Worm (Caenorhabditis elegans) whole organism, young adult: Measurements from ENCODE around the gene mel-46.
"Not testable (repeated sequence)": the region's sequence is repeated elsewhere in the genome, so short reads cannot be mapped to it uniquely, and the experiment has no call there.

ENCODE experiments used
- B0035.1 ChIP-seq: sonication (generic microtip); optimal IDR thresholded peaks from 2 replicates; lab custom pipeline; 2016; ENCODE audit warnings: missing genetic modification characterization, mild to moderate bottlenecking, missing compliant biosample characterization, missing genotype, missing genetic modification reagents
- C17E4.6 ChIP-seq: fragments of 200-800 bp; sonication (Bioruptor generic); IDR thresholded peaks from 2 replicates; pipeline ENCODE4 v1.3.6; 2022; ENCODE audit warnings: missing genetic modification reagents, missing genetic modification characterization, missing compliant biosample characterization
- F49E8.2 ChIP-seq: sonication (generic microtip); optimal IDR thresholded peaks from 3 replicates; lab custom pipeline; 2017; ENCODE audit warnings: missing genetic modification characterization, mild to moderate bottlenecking, missing compliant biosample characterization, antibody characterized with exemption, moderate library complexity; ENCODE audit not compliant: insufficient read depth
- Y67H2A.10 ChIP-seq: fragments of 200-800 bp; sonication (Bioruptor generic); conservative IDR thresholded peaks from 2 replicates; pipeline ENCODE4 v1.3.6; 2022; ENCODE audit warnings: missing genetic modification reagents, missing genetic modification characterization, missing compliant biosample characterization
- lir-1 ChIP-seq: fragments of 200-800 bp; sonication (Bioruptor generic); conservative IDR thresholded peaks from 2 replicates; pipeline ENCODE4 v1.3.6; 2022; ENCODE audit warnings: missing genetic modification reagents, missing genetic modification characterization, missing compliant biosample characterization
- nfyb-1 ChIP-seq: fragments of 200-800 bp; sonication (Bioruptor generic); IDR thresholded peaks from 2 replicates; pipeline ENCODE4 v1.3.6; 2022; ENCODE audit warnings: missing genetic modification reagents, missing genetic modification characterization, missing compliant biosample characterization
- rpc-1 ChIP-seq, 2 experiments: fragments of 150-350 bp in 1 of 2; sonication (generic microtip) in 1 of 2; optimal IDR thresholded peaks; 2 replicates each; lab custom pipeline; 2014 to 2018; ENCODE audit warnings: missing biosample characterization in 1 of 2, missing genetic modification characterization in 1 of 2, missing genetic modification reagents in 1 of 2, missing genotype in 1 of 2
- snpc-4 ChIP-seq, 5 experiments: fragments of 150-350 bp in 1 of 5; sonication (generic microtip) in 4 of 5; optimal IDR thresholded peaks; 2 replicates each; lab custom pipeline; 2014 to 2018; ENCODE audit warnings: missing genetic modification characterization in 5 of 5, missing biosample characterization in 3 of 5, antibody characterized with exemption in 2 of 5, mild to moderate bottlenecking in 2 of 5, missing compliant biosample characterization in 2 of 5, missing genotype in 2 of 5, moderate library complexity in 2 of 5, missing genetic modification reagents in 1 of 5
- unc-62 ChIP-seq: fragments of 150-350 bp; optimal IDR thresholded peaks from 2 replicates; lab custom pipeline; 2014; ENCODE audit warnings: missing biosample characterization, missing genetic modification reagents, missing genetic modification characterization

DNA sequence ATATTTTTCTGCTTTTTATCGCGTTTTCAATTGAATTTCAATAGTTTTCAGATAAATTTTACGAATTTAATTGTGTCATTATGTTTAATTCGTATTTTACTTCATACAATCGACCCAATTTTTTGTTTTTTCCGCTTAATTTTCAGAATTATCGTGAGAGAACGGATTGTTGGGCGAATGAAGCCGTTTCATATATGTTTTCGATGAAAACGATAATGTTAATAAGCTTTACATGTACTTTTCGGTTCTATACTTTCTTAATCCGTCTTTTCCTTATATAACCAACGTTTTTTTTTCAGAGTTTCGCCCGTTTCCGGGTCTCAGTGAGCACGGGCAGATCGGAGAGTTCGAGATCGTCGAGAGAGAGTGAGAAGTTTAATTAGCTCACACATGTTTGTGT lies 32.0 kb upstream of the mel-46 start, which contains the start of gene T06A10.2:
- not testable (repeated sequence) for TF ChIP-seq snpc-4 (GFP tag; optimal IDR thresholded peaks at IDR 0.05; lab: Kevin White, UChicago); snpc-4 (tag; optimal IDR thresholded peaks at IDR 0.05; lab: Kevin White, UChicago); nfyb-1 (GFP tag; lab: Robert Waterston, UW); Y67H2A.10; lir-1; F49E8.2 (tag; lab: Kevin White, UChicago); B0035.1; C17E4.6 (GFP tag; lab: Robert Waterston, UW); unc-62 (GFP tag; lab: Kevin White, UChicago); rpc-1 (optimal IDR thresholded peaks at IDR 0.05; lab: Kevin White, UChicago); rpc-1 (tag; optimal IDR thresholded peaks at IDR 0.05; lab: Kevin White, UChicago)
